Worm (Caenorhabditis elegans): Measurements from ENCODE around the gene ZK829.7.

The ZK829.7 gene

ce11 chrIV:11914260-11914836 lies 47.0 kb downstream of the ZK829.7 start:
- no peak for TF ChIP-seq unc-62 (GFP tag; optimal IDR thresholded peaks at IDR 0.05)

ce11 chrIV:11913295-11913940 lies 47.9 kb downstream of the ZK829.7 start:
- TF ChIP-seq unc-62 (GFP tag; optimal IDR thresholded peaks at IDR 0.05): no peak

ce11 chrIV:11911723-11912122 lies 49.6 kb downstream of the ZK829.7 start, which contains the start of gene VZK822L.2:
Gene VZK822L.2, plus strand, starts transcription at chrIV:11912023.
- no peak for TF ChIP-seq unc-62 (GFP tag; optimal IDR thresholded peaks at IDR 0.05)
